Worm (Caenorhabditis elegans) whole organism, L4 larva: ENCODE data around the gene F54E7.9.
A peak's percentile ranks its signal among the peaks of the same experiment; 100 is the strongest.

Experiments used
- D1046.2 ChIP-seq: fragments of 200-800 bp; sonication (Bioruptor generic); IDR thresholded peaks from 2 replicates; pipeline ENCODE4 v1.3.6; 2022; ENCODE audit warnings: missing genetic modification characterization, missing compliant biosample characterization
- F44E2.7 ChIP-seq: fragments of 200-800 bp; sonication (Bioruptor generic); IDR thresholded peaks from 2 replicates; pipeline ENCODE4 v2.1.2; 2022; ENCODE audit warnings: missing genetic modification characterization, missing compliant biosample characterization
- R02D3.7 ChIP-seq: fragments of 150-350 bp; sonication (generic microtip); optimal IDR thresholded peaks from 3 replicates; lab custom pipeline; 2014; ENCODE audit warnings: missing biosample characterization, missing genetic modification characterization
- T20F7.1 ChIP-seq: fragments of 200-800 bp; sonication (Bioruptor generic); optimal IDR thresholded peaks from 2 replicates; lab custom pipeline; 2018; ENCODE audit warnings: mild to moderate bottlenecking, missing genetic modification characterization, missing compliant biosample characterization
- T26A8.4 ChIP-seq: fragments of 200-800 bp; sonication (Bioruptor generic); IDR thresholded peaks from 2 replicates; pipeline ENCODE4 v1.3.6; 2022; ENCODE audit warnings: missing genetic modification characterization, missing compliant biosample characterization
- Y105C5A.15 ChIP-seq: fragments of 200-800 bp; sonication (Bioruptor generic); IDR thresholded peaks from 2 replicates; pipeline ENCODE4 v1.3.6; 2022; ENCODE audit warnings: missing genetic modification characterization, missing compliant biosample characterization
- Y48G9A.11 ChIP-seq: fragments of 200-800 bp; sonication (Bioruptor generic); IDR thresholded peaks from 2 replicates; pipeline ENCODE4 v1.3.6; 2022; ENCODE audit warnings: missing genetic modification reagents, missing genetic modification characterization, missing compliant biosample characterization
- attf-4 ChIP-seq: sonication (generic microtip); optimal IDR thresholded peaks from 3 replicates; lab custom pipeline; 2017; ENCODE audit warnings: missing biosample characterization, missing genetic modification characterization
- ceh-20 ChIP-seq: fragments of 200-800 bp; sonication (Bioruptor generic); IDR thresholded peaks from 2 replicates; pipeline ENCODE4 v1.3.6; 2022; ENCODE audit warnings: missing genetic modification reagents, missing genetic modification characterization, missing compliant biosample characterization
- ceh-32 ChIP-seq: sonication (generic microtip); optimal IDR thresholded peaks from 2 replicates; lab custom pipeline; 2016; ENCODE audit warnings: mild to moderate bottlenecking, missing genetic modification characterization, missing compliant biosample characterization; ENCODE audit not compliant: poor library complexity
- ceh-44 ChIP-seq: fragments of 200-800 bp; sonication (Bioruptor generic); IDR thresholded peaks from 2 replicates; pipeline ENCODE4 v1.3.6; 2022; ENCODE audit warnings: missing genetic modification reagents, missing genetic modification characterization, missing compliant biosample characterization
- ces-1 ChIP-seq: fragments of 150-350 bp; sonication (generic microtip); optimal IDR thresholded peaks from 4 replicates; lab custom pipeline; 2014; ENCODE audit warnings: missing biosample characterization, missing genetic modification reagents, missing genetic modification characterization
- cey-2 ChIP-seq: sonication (generic microtip); optimal IDR thresholded peaks from 3 replicates; lab custom pipeline; 2017; ENCODE audit warnings: missing genetic modification characterization, mild to moderate bottlenecking, missing compliant biosample characterization, antibody characterized with exemption, borderline replicate concordance; ENCODE audit not compliant: insufficient read depth
- daf-16 ChIP-seq, 3 experiments: sonication (generic microtip); optimal IDR thresholded peaks; 2 replicates each; lab custom pipeline; 2016 to 2017; ENCODE audit warnings: missing genetic modification characterization in 3 of 3, missing genetic modification reagents in 3 of 3, mild to moderate bottlenecking in 2 of 3, missing compliant biosample characterization in 2 of 3, missing biosample characterization in 1 of 3, moderate library complexity in 1 of 3
- daf-19 ChIP-seq: fragments of 200-800 bp; sonication (Bioruptor generic); conservative IDR thresholded peaks from 2 replicates; pipeline ENCODE4 v1.3.6; 2022; ENCODE audit warnings: missing genetic modification characterization, missing compliant biosample characterization
- duxl-1 ChIP-seq: sonication (generic microtip); optimal IDR thresholded peaks from 2 replicates; lab custom pipeline; 2016; ENCODE audit warnings: mild to moderate bottlenecking, missing genetic modification characterization, moderate library complexity, missing compliant biosample characterization; ENCODE audit not compliant: poor library complexity
- egl-43 ChIP-seq: fragments of 200-800 bp; sonication (Bioruptor generic); IDR thresholded peaks from 2 replicates; pipeline ENCODE4 v1.3.6; 2022; ENCODE audit warnings: missing genetic modification reagents, missing genetic modification characterization, missing compliant biosample characterization
- fkh-10 ChIP-seq: fragments of 150-350 bp; optimal IDR thresholded peaks from 2 replicates; lab custom pipeline; 2014; ENCODE audit warnings: missing biosample characterization, missing genetic modification reagents, missing genetic modification characterization
- fos-1 ChIP-seq: fragments of 150-350 bp; optimal IDR thresholded peaks from 2 replicates; lab custom pipeline; 2014; ENCODE audit warnings: missing biosample characterization, missing genetic modification characterization
- gei-8 ChIP-seq: fragments of 200-800 bp; sonication (Bioruptor generic); optimal IDR thresholded peaks from 2 replicates; lab custom pipeline; 2018; ENCODE audit warnings: mild to moderate bottlenecking, missing genetic modification characterization, missing compliant biosample characterization
- hlh-30 ChIP-seq: sonication (generic microtip); optimal IDR thresholded peaks from 2 replicates; lab custom pipeline; 2017; ENCODE audit warnings: antibody characterized with exemption, mild to moderate bottlenecking, missing genetic modification characterization, missing compliant biosample characterization; ENCODE audit not compliant: insufficient read depth
- jun-1 ChIP-seq: fragments of 150-350 bp; optimal IDR thresholded peaks from 2 replicates; lab custom pipeline; 2014; ENCODE audit warnings: missing biosample characterization, missing genetic modification reagents, missing genetic modification characterization
- lin-15B ChIP-seq: fragments of 150-350 bp; sonication (generic microtip); optimal IDR thresholded peaks from 3 replicates; lab custom pipeline; 2014; ENCODE audit warnings: missing biosample characterization, missing genetic modification characterization
- lin-29 ChIP-seq: fragments of 200-800 bp; sonication (Bioruptor generic); IDR thresholded peaks from 2 replicates; pipeline ENCODE4 v1.3.6; 2022; ENCODE audit warnings: missing genetic modification reagents, missing genetic modification characterization, missing compliant biosample characterization
- lir-3 ChIP-seq: sonication (generic microtip); optimal IDR thresholded peaks from 2 replicates; lab custom pipeline; 2016; ENCODE audit warnings: mild to moderate bottlenecking, missing genetic modification characterization, missing compliant biosample characterization
- lsy-2 ChIP-seq, 2 experiments: fragments of 150-350 bp in 1 of 2; sonication (generic microtip) in 1 of 2; optimal IDR thresholded peaks; 2 replicates each; lab custom pipeline; 2014 to 2017; ENCODE audit warnings: missing biosample characterization in 2 of 2, missing genetic modification characterization in 2 of 2
- mdl-1 ChIP-seq, 2 experiments: fragments of 150-350 bp in 1 of 2; sonication (generic microtip) in 1 of 2; optimal IDR thresholded peaks; 2 replicates each; lab custom pipeline; 2014 to 2017; ENCODE audit warnings: missing biosample characterization in 2 of 2, missing genetic modification characterization in 2 of 2
- mep-1 ChIP-seq: fragments of 150-350 bp; sonication (generic microtip); optimal IDR thresholded peaks from 3 replicates; lab custom pipeline; 2014; ENCODE audit warnings: missing biosample characterization, missing genetic modification characterization
- mes-2 ChIP-seq: sonication (generic microtip); optimal IDR thresholded peaks from 2 replicates; lab custom pipeline; 2016; ENCODE audit warnings: missing genotype, mild to moderate bottlenecking, missing genetic modification characterization, missing compliant biosample characterization; ENCODE audit not compliant: poor library complexity, severe bottlenecking
- mxl-2 ChIP-seq: fragments of 200-800 bp; sonication (Bioruptor generic); conservative IDR thresholded peaks from 2 replicates; pipeline ENCODE4 v1.3.6; 2022; ENCODE audit warnings: missing genetic modification reagents, missing genetic modification characterization, missing compliant biosample characterization
- nhr-11 ChIP-seq: fragments of 150-350 bp; optimal IDR thresholded peaks from 2 replicates; lab custom pipeline; 2014; ENCODE audit warnings: missing biosample characterization, missing genetic modification characterization
- nhr-111 ChIP-seq: fragments of 200-800 bp; sonication (Bioruptor generic); optimal IDR thresholded peaks from 2 replicates; lab custom pipeline; 2018; ENCODE audit warnings: mild to moderate bottlenecking, missing genetic modification characterization, missing compliant biosample characterization
- nhr-237 ChIP-seq: sonication (generic microtip); optimal IDR thresholded peaks from 2 replicates; lab custom pipeline; 2017; ENCODE audit warnings: missing biosample characterization, missing genetic modification characterization
- nhr-25 ChIP-seq: sonication (generic microtip); optimal IDR thresholded peaks from 2 replicates; lab custom pipeline; 2017; ENCODE audit warnings: missing genetic modification characterization, mild to moderate bottlenecking, missing compliant biosample characterization, antibody characterized with exemption, moderate library complexity, borderline replicate concordance; ENCODE audit not compliant: insufficient read depth
- nhr-28 ChIP-seq: fragments of 150-350 bp; optimal IDR thresholded peaks from 2 replicates; lab custom pipeline; 2014; ENCODE audit warnings: missing biosample characterization, missing genetic modification characterization
- nhr-41 ChIP-seq: fragments of 200-800 bp; sonication (Bioruptor generic); IDR thresholded peaks from 2 replicates; pipeline ENCODE4 v1.3.6; 2022; ENCODE audit warnings: missing genetic modification reagents, missing genetic modification characterization, missing compliant biosample characterization
- nhr-6 ChIP-seq: fragments of 150-350 bp; optimal IDR thresholded peaks from 2 replicates; lab custom pipeline; 2014; ENCODE audit warnings: missing biosample characterization, missing genetic modification characterization
- nhr-76 ChIP-seq: fragments of 150-350 bp; optimal IDR thresholded peaks from 2 replicates; lab custom pipeline; 2014; ENCODE audit warnings: missing biosample characterization, missing genetic modification characterization
- nhr-77 ChIP-seq: fragments of 150-350 bp; optimal IDR thresholded peaks from 2 replicates; lab custom pipeline; 2014; ENCODE audit warnings: missing biosample characterization, missing genetic modification characterization
- php-3 ChIP-seq: fragments of 200-800 bp; sonication (Bioruptor generic); IDR thresholded peaks from 2 replicates; pipeline ENCODE4 v1.3.6; 2022; ENCODE audit warnings: missing genetic modification reagents, missing genetic modification characterization, missing compliant biosample characterization
- pqm-1 ChIP-seq: sonication (generic microtip); optimal IDR thresholded peaks from 2 replicates; lab custom pipeline; 2017; ENCODE audit warnings: missing biosample characterization, missing genetic modification characterization
- sdz-12 ChIP-seq: fragments of 200-800 bp; sonication (Bioruptor generic); optimal IDR thresholded peaks from 2 replicates; lab custom pipeline; 2018; ENCODE audit warnings: mild to moderate bottlenecking, missing genetic modification characterization, missing compliant biosample characterization
- set-16 ChIP-seq: fragments of 200-800 bp; sonication (Bioruptor generic); IDR thresholded peaks from 2 replicates; pipeline ENCODE4 v1.3.6; 2022; ENCODE audit warnings: missing genetic modification reagents, missing genetic modification characterization, missing compliant biosample characterization
- spr-3 ChIP-seq: fragments of 200-800 bp; sonication (Bioruptor generic); optimal IDR thresholded peaks from 2 replicates; lab custom pipeline; 2018; ENCODE audit warnings: mild to moderate bottlenecking, missing genetic modification characterization, missing compliant biosample characterization
- tra-1 ChIP-seq: fragments of 200-800 bp; sonication (Bioruptor generic); IDR thresholded peaks from 2 replicates; pipeline ENCODE4 v1.3.6; 2022; ENCODE audit warnings: missing genetic modification reagents, missing genetic modification characterization, missing compliant biosample characterization
- unc-39 ChIP-seq: sonication (generic microtip); optimal IDR thresholded peaks from 2 replicates; lab custom pipeline; 2017; ENCODE audit warnings: missing biosample characterization, missing genetic modification characterization
- zag-1 ChIP-seq: fragments of 150-350 bp; optimal IDR thresholded peaks from 2 replicates; lab custom pipeline; 2014; ENCODE audit warnings: missing biosample characterization, missing genetic modification characterization
- zfp-2 ChIP-seq: sonication (generic microtip); optimal IDR thresholded peaks from 2 replicates; lab custom pipeline; 2016; ENCODE audit warnings: mild to moderate bottlenecking, missing genetic modification characterization, missing compliant biosample characterization
- ztf-11 ChIP-seq: fragments of 150-350 bp; optimal IDR thresholded peaks from 2 replicates; lab custom pipeline; 2014; ENCODE audit warnings: missing biosample characterization, missing genetic modification characterization
- ztf-7 ChIP-seq: fragments of 150-350 bp; optimal IDR thresholded peaks from 2 replicates; lab custom pipeline; 2014; ENCODE audit warnings: missing biosample characterization, missing genetic modification characterization

F54E7.9 gene

DNA sequence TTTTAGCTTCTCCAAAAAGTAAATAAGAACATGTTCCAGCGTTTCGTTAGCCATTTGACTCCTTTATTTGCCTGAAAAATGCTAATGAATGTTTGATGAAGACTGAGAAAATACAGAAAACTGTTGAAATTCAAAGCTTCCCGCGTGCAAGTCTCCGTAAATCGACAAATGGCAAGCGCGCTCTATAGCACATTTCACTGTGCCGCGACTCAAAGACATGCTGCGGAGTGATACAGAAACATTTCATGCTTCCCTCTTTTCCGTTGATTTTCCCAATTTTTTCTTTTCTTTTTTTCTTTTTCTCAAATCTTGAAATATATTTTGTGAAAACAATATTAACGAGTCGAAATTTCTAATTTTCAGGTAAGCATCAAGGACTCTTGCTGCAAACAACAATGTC lies 1.2 kb upstream of the F54E7.9 start, which contains the start of the genes ska-3 and rps-12 (continued):
- TF ChIP-seq fkh-10 (GFP tag; lab: Kevin White, UChicago) (peak; percentile 99), unc-39 (no peak), T26A8.4 (GFP tag; lab: Robert Waterston, UW) (peak; percentile 97), duxl-1 (peak; percentile 96), nhr-6 (tag; lab: Kevin White, UChicago) (peak; percentile 99), lin-29 (GFP tag; lab: Robert Waterston, UW) (peak; percentile 89), nhr-111 (GFP tag; lab: Kevin White, UChicago) (no peak), fos-1 (tag; lab: Kevin White, UChicago) (peak; percentile 55), mep-1 (tag; lab: Kevin White, UChicago) (peak; percentile 99), Y105C5A.15 (GFP tag; lab: Robert Waterston, UW) (no peak), php-3 (GFP tag; lab: Robert Waterston, UW) (peak; percentile 64), Y48G9A.11 (GFP tag; lab: Robert Waterston, UW) (peak; percentile 88), lsy-2 (tag; optimal IDR thresholded peaks at IDR 0.05; lab: Kevin White, UChicago) (peak; percentile 92 to 98), daf-16 (GFP tag; optimal IDR thresholded peaks at IDR 0.05; lab: Kevin White, UChicago) (peak in 1 of 2 experiments; percentile 80), daf-16 (tag; optimal IDR thresholded peaks at IDR 0.05; lab: Kevin White, UChicago) (peak; percentile 91), mes-2 (tag; lab: Kevin White, UChicago) (peak; percentile 98), nhr-237 (peak; percentile 67), lin-15B (tag; lab: Kevin White, UChicago) (peak; percentile 97), pqm-1 (peak; percentile 74), nhr-25 (tag; lab: Kevin White, UChicago) (peak; percentile 97), gei-8 (GFP tag; lab: Kevin White, UChicago) (peak; percentile 63), zag-1 (tag; lab: Kevin White, UChicago) (peak; percentile 86), nhr-77 (tag; lab: Kevin White, UChicago) (peak; percentile 99), sdz-12 (GFP tag; lab: Kevin White, UChicago) (peak; percentile 11), ceh-20 (GFP tag; lab: Robert Waterston, UW) (peak; percentile 98), nhr-41 (0 out of 2 replicates have a peak, but pooled peaks have one; percentile 62), tra-1 (GFP tag; lab: Robert Waterston, UW) (peak; percentile 95), ceh-44 (GFP tag; lab: Robert Waterston, UW) (no peak), spr-3 (GFP tag; lab: Kevin White, UChicago) (peak; percentile 94), set-16 (GFP tag; lab: Robert Waterston, UW) (peak; percentile 23; the same call in 1 of the 2 replicates), ceh-32 (tag; lab: Kevin White, UChicago) (peak; percentile 73), F44E2.7 (no peak), ces-1 (peak; percentile 80), daf-19 (GFP tag; lab: Robert Waterston, UW) (peak; percentile 79; the same call in 1 of the 2 replicates), lir-3 (tag; lab: Kevin White, UChicago) (peak; percentile 29), jun-1 (peak; percentile 94), attf-4 (tag; lab: Kevin White, UChicago) (peak; percentile 4), cey-2 (peak; percentile 35), R02D3.7 (peak; percentile 98), nhr-11 (tag; lab: Kevin White, UChicago) (peak; percentile 100), T20F7.1 (no peak), ztf-11 (tag; lab: Kevin White, UChicago) (peak; percentile 44), hlh-30 (tag; lab: Kevin White, UChicago) (peak; percentile 98), nhr-28 (tag; lab: Kevin White, UChicago) (peak; percentile 97), nhr-76 (tag; lab: Kevin White, UChicago) (peak; percentile 75), ztf-7 (tag; lab: Kevin White, UChicago) (peak; percentile 93), D1046.2 (peak; percentile 94), egl-43 (peak; percentile 89), zfp-2 (peak; percentile 99), mxl-2 (GFP tag; lab: Robert Waterston, UW) (peak; percentile 69), mdl-1 (tag; optimal IDR thresholded peaks at IDR 0.05; lab: Kevin White, UChicago) (peak; percentile 90 to 97)
